Fruit fly (Drosophila melanogaster) whole organism, embryonic: ENCODE data around the gene CG13024.

Experiments used
- B-H2 ChIP-seq: fragments of 200-800 bp; sonication (Bioruptor generic); optimal IDR thresholded peaks from 2 replicates; lab custom pipeline; 2018; ENCODE audit warnings: missing biosample characterization, mild to moderate bottlenecking, missing genetic modification characterization
- Bteb2 ChIP-seq: fragments of 200-800 bp; sonication (Bioruptor generic); optimal IDR thresholded peaks from 2 replicates; lab custom pipeline; 2016; ENCODE audit warnings: missing biosample characterization, missing genetic modification characterization
- CG10267 ChIP-seq: fragments of 200-800 bp; sonication (Bioruptor generic); optimal IDR thresholded peaks from 2 replicates; lab custom pipeline; 2018; ENCODE audit warnings: missing biosample characterization, mild to moderate bottlenecking, missing genetic modification characterization, moderate library complexity
- CG11695 ChIP-seq: fragments of 200-800 bp; sonication (Bioruptor generic); IDR thresholded peaks from 3 replicates; pipeline ENCODE4 v1.3.6; 2022; ENCODE audit warnings: missing biosample characterization, missing genetic modification characterization
- CG12659 ChIP-seq: fragments of 200-800 bp; sonication (Bioruptor generic); optimal IDR thresholded peaks from 3 replicates; lab custom pipeline; 2017; ENCODE audit warnings: mild to moderate bottlenecking, missing biosample characterization, missing genetic modification reagents, missing genetic modification characterization
- CG12769 ChIP-seq: fragments of 200-800 bp; sonication (Bioruptor generic); optimal IDR thresholded peaks from 2 replicates; lab custom pipeline; 2019; ENCODE audit warnings: missing biosample characterization, mild to moderate bottlenecking, missing genetic modification characterization, moderate library complexity
- CG13123 ChIP-seq: fragments of 200-800 bp; sonication (Bioruptor generic); optimal IDR thresholded peaks from 2 replicates; lab custom pipeline; 2016; ENCODE audit warnings: missing biosample characterization, missing genetic modification characterization
- CG14710 ChIP-seq: fragments of 200-800 bp; sonication (Bioruptor generic); optimal IDR thresholded peaks from 3 replicates; lab custom pipeline; 2019; ENCODE audit warnings: missing biosample characterization, mild to moderate bottlenecking, missing genetic modification characterization, moderate library complexity
- CG17612 ChIP-seq: fragments of 200-800 bp; sonication (Bioruptor generic); IDR thresholded peaks from 2 replicates; pipeline ENCODE4 v1.3.6; 2022; ENCODE audit warnings: missing biosample characterization, missing genetic modification characterization
- CG2199 ChIP-seq: fragments of 200-800 bp; sonication (Bioruptor generic); IDR thresholded peaks from 3 replicates; pipeline ENCODE4 v1.3.6; 2022; ENCODE audit warnings: missing biosample characterization, missing genetic modification characterization
- CG2875 ChIP-seq: fragments of 200-800 bp; sonication (Bioruptor generic); optimal IDR thresholded peaks from 2 replicates; lab custom pipeline; 2017; ENCODE audit warnings: missing biosample characterization, mild to moderate bottlenecking, missing genetic modification characterization, missing genetic modification reagents
- CG31441 ChIP-seq: fragments of 200-800 bp; sonication (Bioruptor generic); IDR thresholded peaks from 2 replicates; pipeline ENCODE4 v1.3.6; 2022; ENCODE audit warnings: missing biosample characterization, missing genetic modification characterization
- CG34422 ChIP-seq: fragments of 200-800 bp; sonication (Bioruptor generic); IDR thresholded peaks from 3 replicates; pipeline ENCODE4 v1.3.6; 2022; ENCODE audit warnings: missing biosample characterization, missing genetic modification characterization
- CG3726 ChIP-seq: fragments of 200-800 bp; sonication (Bioruptor generic); IDR thresholded peaks from 3 replicates; pipeline ENCODE4, ENCODE4 v1.3.6; 2022; ENCODE audit warnings: missing biosample characterization, missing genetic modification characterization
- CG3847 ChIP-seq: fragments of 200-800 bp; sonication (Bioruptor generic); IDR thresholded peaks from 2 replicates; pipeline ENCODE4 v1.3.6; 2022; ENCODE audit warnings: missing biosample characterization, missing genetic modification characterization
- CG6689 ChIP-seq: fragments of 200-800 bp; sonication (Bioruptor generic); IDR thresholded peaks from 2 replicates; pipeline ENCODE4 v1.3.6; 2022; ENCODE audit warnings: missing biosample characterization, missing genetic modification characterization
- CG8359 ChIP-seq: fragments of 200-800 bp; sonication (Bioruptor generic); optimal IDR thresholded peaks from 2 replicates; lab custom pipeline; 2017; ENCODE audit warnings: missing biosample characterization, mild to moderate bottlenecking, missing genetic modification characterization, borderline replicate concordance
- CG8478 ChIP-seq: fragments of >200 bp; optimal IDR thresholded peaks from 2 replicates; lab custom pipeline; 2018
- CG9727 ChIP-seq: fragments of 200-800 bp; sonication (Bioruptor generic); optimal IDR thresholded peaks from 3 replicates; lab custom pipeline; 2017; ENCODE audit warnings: missing biosample characterization, mild to moderate bottlenecking, missing genetic modification characterization
- D19B ChIP-seq: fragments of 200-800 bp; sonication (Bioruptor generic); optimal IDR thresholded peaks from 2 replicates; lab custom pipeline; 2017; ENCODE audit warnings: missing biosample characterization, mild to moderate bottlenecking, missing genetic modification characterization
- Dp ChIP-seq: fragments of 200-800 bp; sonication (Bioruptor generic); optimal IDR thresholded peaks from 2 replicates; lab custom pipeline; 2018; ENCODE audit warnings: missing biosample characterization, mild to moderate bottlenecking, missing genetic modification characterization, moderate library complexity
- E2f1 ChIP-seq: fragments of 200-800 bp; sonication (Bioruptor generic); IDR thresholded peaks from 2 replicates; pipeline ENCODE4 v1.3.6; 2022; ENCODE audit warnings: missing biosample characterization, missing genetic modification characterization
- Eip74EF ChIP-seq, 2 experiments: fragments of 200-800 bp in 1 of 2; fragments of >200 bp in 1 of 2; sonication (Bioruptor generic) in 1 of 2; optimal IDR thresholded peaks; 2 replicates each; lab custom pipeline; 2017 to 2019; ENCODE audit warnings: missing biosample characterization in 2 of 2, missing genetic modification characterization in 2 of 2, mild to moderate bottlenecking in 1 of 2, moderate library complexity in 1 of 2
- Ets97D ChIP-seq: fragments of 200-800 bp; sonication (Bioruptor generic); optimal IDR thresholded peaks from 3 replicates; lab custom pipeline; 2016; ENCODE audit warnings: missing biosample characterization, missing genetic modification characterization
- HLHmδ ChIP-seq: fragments of 200-800 bp; sonication (Bioruptor generic); optimal IDR thresholded peaks from 2 replicates; lab custom pipeline; 2018; ENCODE audit warnings: missing biosample characterization, mild to moderate bottlenecking, missing genetic modification characterization, moderate library complexity
- Nf-YA ChIP-seq: fragments of 200-800 bp; sonication (Bioruptor generic); IDR thresholded peaks from 2 replicates; pipeline ENCODE4 v1.3.6; 2022; ENCODE audit warnings: missing biosample characterization, missing genetic modification characterization
- Pdp1 ChIP-seq, 2 experiments: fragments of 200-800 bp; sonication (Bioruptor generic); optimal IDR thresholded peaks; 3 replicates each; lab custom pipeline; 2016; ENCODE audit warnings: missing biosample characterization in 2 of 2, missing genetic modification characterization in 2 of 2, mild to moderate bottlenecking in 1 of 2, moderate library complexity in 1 of 2
- Ptx1 ChIP-seq: fragments of 200-800 bp; sonication (Bioruptor generic); IDR thresholded peaks from 2 replicates; pipeline ENCODE4 v1.3.6; 2022; ENCODE audit warnings: missing biosample characterization, missing genetic modification characterization
- Rx ChIP-seq: fragments of 200-800 bp; sonication (Bioruptor generic); IDR thresholded peaks from 2 replicates; pipeline ENCODE4 v1.3.6; 2022; ENCODE audit warnings: missing biosample characterization, missing genetic modification characterization
- Sry-β ChIP-seq: fragments of 200-800 bp; sonication (Bioruptor generic); optimal IDR thresholded peaks from 2 replicates; lab custom pipeline; 2018; ENCODE audit warnings: missing biosample characterization, mild to moderate bottlenecking, missing genetic modification characterization, moderate library complexity
- bcd ChIP-seq: fragments of 200-800 bp; sonication (Bioruptor generic); optimal IDR thresholded peaks from 2 replicates; lab custom pipeline; 2017; ENCODE audit warnings: missing biosample characterization, mild to moderate bottlenecking, missing genetic modification characterization
- crol ChIP-seq: fragments of 200-800 bp; sonication (Bioruptor generic); IDR thresholded peaks from 2 replicates; pipeline ENCODE4 v1.3.6; 2022; ENCODE audit warnings: missing biosample characterization, missing genetic modification characterization
- da ChIP-seq: fragments of 200-800 bp; sonication (Bioruptor generic); optimal IDR thresholded peaks from 2 replicates; lab custom pipeline; 2016; ENCODE audit warnings: missing biosample characterization, missing genetic modification characterization
- dan ChIP-seq: fragments of 200-800 bp; sonication (Bioruptor generic); IDR thresholded peaks from 2 replicates; pipeline ENCODE4 v1.3.6; 2022; ENCODE audit warnings: missing biosample characterization, missing genetic modification characterization
- dmrt11E ChIP-seq: fragments of 200-800 bp; sonication (Bioruptor generic); optimal IDR thresholded peaks from 3 replicates; lab custom pipeline; 2018; ENCODE audit warnings: missing biosample characterization, mild to moderate bottlenecking, missing genetic modification characterization, moderate library complexity
- gsb-n ChIP-seq: fragments of 200-800 bp; sonication (Bioruptor generic); optimal IDR thresholded peaks from 3 replicates; lab custom pipeline; 2018; ENCODE audit warnings: missing biosample characterization, mild to moderate bottlenecking, missing genetic modification characterization
- insv ChIP-seq, 2 experiments: fragments of 200-800 bp; sonication (Bioruptor generic); optimal IDR thresholded peaks; 3 replicates each; lab custom pipeline; 2016 to 2018; ENCODE audit warnings: missing biosample characterization in 2 of 2, missing genetic modification characterization in 2 of 2
- kay ChIP-seq: fragments of 200-800 bp; sonication (Bioruptor generic); optimal IDR thresholded peaks from 2 replicates; lab custom pipeline; 2016; ENCODE audit warnings: missing biosample characterization, missing genetic modification characterization
- klu ChIP-seq: fragments of 200-800 bp; sonication (Bioruptor generic); IDR thresholded peaks from 2 replicates; pipeline ENCODE4 v1.3.6; 2022; ENCODE audit warnings: missing biosample characterization, missing genetic modification characterization
- knrl ChIP-seq: fragments of 200-800 bp; sonication (Bioruptor generic); IDR thresholded peaks from 3 replicates; pipeline ENCODE4 v1.3.6; 2022; ENCODE audit warnings: missing biosample characterization, missing genetic modification characterization; ENCODE audit not compliant: partially characterized antibody
- luna ChIP-seq: fragments of 200-800 bp; sonication (Bioruptor generic); optimal IDR thresholded peaks from 2 replicates; lab custom pipeline; 2016; ENCODE audit warnings: missing biosample characterization, missing genetic modification characterization
- nerfin-2 ChIP-seq: fragments of 200-800 bp; sonication (Bioruptor generic); IDR thresholded peaks from 2 replicates; pipeline ENCODE4 v1.3.6; 2022; ENCODE audit warnings: missing biosample characterization, missing genetic modification characterization; ENCODE audit not compliant: partially characterized antibody
- oc ChIP-seq: fragments of 200-800 bp; sonication (Bioruptor generic); optimal IDR thresholded peaks from 2 replicates; lab custom pipeline; 2018; ENCODE audit warnings: missing biosample characterization, mild to moderate bottlenecking, missing genetic modification characterization, moderate library complexity
- pros ChIP-seq: fragments of 200-800 bp; sonication (Bioruptor generic); optimal IDR thresholded peaks from 3 replicates; lab custom pipeline; 2019; ENCODE audit warnings: missing biosample characterization, mild to moderate bottlenecking, missing genetic modification characterization, moderate library complexity
- ro ChIP-seq: fragments of 200-800 bp; sonication (Bioruptor generic); IDR thresholded peaks from 2 replicates; pipeline ENCODE4 v1.3.6; 2022; ENCODE audit warnings: missing biosample characterization, missing genetic modification characterization
- salm ChIP-seq: fragments of 200-800 bp; sonication (Bioruptor generic); optimal IDR thresholded peaks from 2 replicates; lab custom pipeline; 2018; ENCODE audit warnings: missing biosample characterization, mild to moderate bottlenecking, missing genetic modification characterization
- sens ChIP-seq: fragments of 200-800 bp; sonication (Bioruptor generic); peaks from one replicate; lab custom pipeline; 2016; ENCODE audit warnings: missing biosample characterization, missing genetic modification characterization
- tap ChIP-seq: fragments of 200-800 bp; optimal IDR thresholded peaks from 3 replicates; lab custom pipeline; 2019; ENCODE audit warnings: missing biosample characterization, mild to moderate bottlenecking, missing genetic modification characterization, moderate library complexity
- twi ChIP-seq: fragments of 200-800 bp; optimal IDR thresholded peaks from 2 replicates; lab custom pipeline; 2019; ENCODE audit warnings: missing biosample characterization, mild to moderate bottlenecking, missing genetic modification characterization, moderate library complexity

CG13024 gene

dm6 chr3L:16766901-16767300 is 62.0 kb downstream of the CG13024 start:
- no peak for TF ChIP-seq CG11695 (GFP tag; lab: Robert Waterston, UW)
- peak; percentile 7 for TF ChIP-seq HLHmδ (GFP tag; lab: Kevin White, UChicago)
- peak; percentile 25 for TF ChIP-seq gsb-n (tag; lab: Kevin White, UChicago)
- no peak for TF ChIP-seq CG3847 (GFP tag; lab: Robert Waterston, UW)
- no peak for TF ChIP-seq Ptx1
- no peak for TF ChIP-seq D19B
- peak; percentile 67 for TF ChIP-seq pros (GFP tag; lab: Kevin White, UChicago)
- TF ChIP-seq kay (GFP tag; lab: Kevin White, UChicago) = no peak
- no peak for TF ChIP-seq CG8478 (lab: Kevin White, UChicago)
- TF ChIP-seq CG14710 (tag; lab: Kevin White, UChicago) = no peak
- peak; percentile 75 for TF ChIP-seq sens (GFP tag; lab: Kevin White, UChicago)
- TF ChIP-seq dan = no peak
- TF ChIP-seq ro = no peak
- TF ChIP-seq tap = no peak
- TF ChIP-seq luna = no peak
- TF ChIP-seq CG34422 = no peak
- no peak for TF ChIP-seq knrl (GFP tag; lab: Robert Waterston, UW)
- no peak for TF ChIP-seq CG17612 (GFP tag; lab: Robert Waterston, UW)
- TF ChIP-seq insv (GFP tag; optimal IDR thresholded peaks at IDR 0.05; lab: Kevin White, UChicago) = no peak
- TF ChIP-seq oc (tag; lab: Kevin White, UChicago) = peak; percentile 90
- TF ChIP-seq CG12659 (GFP tag; lab: Kevin White, UChicago) = no peak
- TF ChIP-seq CG2199 = 0 out of 3 replicates have a peak, but pooled peaks have one; percentile 41
- TF ChIP-seq, all 482 proteins: peak for 6

- TF ChIP-seq CG31441 (GFP tag; lab: Robert Waterston, UW) = peak; percentile 85
- TF ChIP-seq E2f1 (GFP tag; lab: Robert Waterston, UW) = peak; percentile 36; the same call in 1 of the 2 replicates
- peak; percentile 59 for TF ChIP-seq twi (tag; lab: Kevin White, UChicago)
- TF ChIP-seq CG10267 (tag; lab: Kevin White, UChicago) = peak; percentile 83
- 0 out of 3 replicates have a peak, but pooled peaks have one; percentile 9 for TF ChIP-seq CG3726 (GFP tag; lab: Robert Waterston, UW)
- TF ChIP-seq Dp (GFP tag; lab: Kevin White, UChicago) = no peak
- peak; percentile 13 for TF ChIP-seq bcd
- peak; percentile 66 for TF ChIP-seq CG9727 (GFP tag; lab: Kevin White, UChicago)
- TF ChIP-seq Rx = no peak
- TF ChIP-seq klu (GFP tag; lab: Robert Waterston, UW) = no peak
- TF ChIP-seq Ets97D (GFP tag; lab: Kevin White, UChicago) = no peak
- peak in 1 of 2 experiments; percentile 55 for TF ChIP-seq Eip74EF (GFP tag; optimal IDR thresholded peaks at IDR 0.05; lab: Kevin White, UChicago)
- 0 out of 2 replicates have a peak, but pooled peaks have one; percentile 40 for TF ChIP-seq nerfin-2
- no peak for TF ChIP-seq da (GFP tag; lab: Kevin White, UChicago)
- peak; percentile 47 for TF ChIP-seq CG12769
- peak in 1 of 2 experiments; percentile 28 for TF ChIP-seq Pdp1 (GFP tag; optimal IDR thresholded peaks at IDR 0.05; lab: Kevin White, UChicago)
- TF ChIP-seq Sry-β (GFP tag; lab: Kevin White, UChicago) = no peak
- TF ChIP-seq Bteb2 (GFP tag; lab: Kevin White, UChicago) = no peak
- peak; percentile 53 for TF ChIP-seq B-H2 (GFP tag; lab: Kevin White, UChicago)
- peak; percentile 67 for TF ChIP-seq salm (tag; lab: Kevin White, UChicago)
- TF ChIP-seq Nf-YA (GFP tag; lab: Robert Waterston, UW) = no peak
- peak; percentile 6 for TF ChIP-seq CG8359 (GFP tag; lab: Kevin White, UChicago)
- TF ChIP-seq dmrt11E (tag; lab: Kevin White, UChicago) = peak; percentile 74
- no peak for TF ChIP-seq crol (GFP tag; lab: Robert Waterston, UW)
- peak; percentile 27 for TF ChIP-seq CG2875 (GFP tag; lab: Kevin White, UChicago)
- TF ChIP-seq CG6689 (GFP tag; lab: Robert Waterston, UW) = peak; percentile 73
- TF ChIP-seq CG13123 (GFP tag; lab: Kevin White, UChicago) = peak; percentile 16
These were observed 62.9 kb downstream of the CG13024 start, which contains the start of gene Nrt for dm6 chr3L:16765647-16766628. Gene Nrt (plus strand): TSS chr3L:16766072.
